Fruit fly (Drosophila melanogaster) whole organism, embryonic: ENCODE data around the gene Eip75B.

Experiments
- ATbp ChIP-seq: fragments of 200-800 bp; sonication (Bioruptor generic); optimal IDR thresholded peaks from 2 replicates; lab custom pipeline; 2017; ENCODE audit warnings: missing biosample characterization, mild to moderate bottlenecking, missing genetic modification characterization, missing genetic modification reagents
- Antp ChIP-seq: fragments of 200-800 bp; sonication (Bioruptor generic); optimal IDR thresholded peaks from 3 replicates; lab custom pipeline; 2016; ENCODE audit warnings: missing biosample characterization, missing genetic modification characterization
- Atf6 ChIP-seq: fragments of 200-800 bp; sonication (Bioruptor generic); IDR thresholded peaks from 2 replicates; pipeline ENCODE4 v1.3.6; 2022; ENCODE audit warnings: missing biosample characterization, missing genetic modification characterization
- CG10147 ChIP-seq: fragments of 200-800 bp; sonication (Bioruptor generic); optimal IDR thresholded peaks from 2 replicates; lab custom pipeline; 2019; ENCODE audit warnings: missing biosample characterization, mild to moderate bottlenecking, missing genetic modification characterization, moderate library complexity
- CG10267 ChIP-seq: fragments of 200-800 bp; sonication (Bioruptor generic); optimal IDR thresholded peaks from 2 replicates; lab custom pipeline; 2018; ENCODE audit warnings: missing biosample characterization, mild to moderate bottlenecking, missing genetic modification characterization, moderate library complexity
- CG10543 ChIP-seq: fragments of 200-800 bp; sonication (Bioruptor generic); optimal IDR thresholded peaks from 3 replicates; lab custom pipeline; 2017; ENCODE audit warnings: missing biosample characterization, mild to moderate bottlenecking, missing genetic modification characterization, moderate library complexity
- CG11093 ChIP-seq: fragments of 200-800 bp; sonication (Bioruptor generic); IDR thresholded peaks from 3 replicates; pipeline ENCODE4 v1.3.6; 2022; ENCODE audit warnings: missing biosample characterization, missing genetic modification characterization
- CG15073 ChIP-seq: fragments of 200-800 bp; sonication (Bioruptor generic); optimal IDR thresholded peaks from 2 replicates; lab custom pipeline; 2016; ENCODE audit warnings: missing biosample characterization, missing genetic modification characterization
- CG15696 ChIP-seq: fragments of 200-800 bp; sonication (Bioruptor generic); optimal IDR thresholded peaks from 2 replicates; lab custom pipeline; 2019; ENCODE audit warnings: missing biosample characterization, mild to moderate bottlenecking, missing genetic modification characterization, moderate library complexity
- CG1647 ChIP-seq: fragments of 200-800 bp; sonication (Bioruptor generic); optimal IDR thresholded peaks from 3 replicates; lab custom pipeline; 2016; ENCODE audit warnings: missing biosample characterization, missing genetic modification characterization
- CG17612 ChIP-seq: fragments of 200-800 bp; sonication (Bioruptor generic); IDR thresholded peaks from 2 replicates; pipeline ENCODE4 v1.3.6; 2022; ENCODE audit warnings: missing biosample characterization, missing genetic modification characterization
- CG2199 ChIP-seq: fragments of 200-800 bp; sonication (Bioruptor generic); IDR thresholded peaks from 3 replicates; pipeline ENCODE4 v1.3.6; 2022; ENCODE audit warnings: missing biosample characterization, missing genetic modification characterization
- CG32772 ChIP-seq: fragments of 200-800 bp; sonication (Bioruptor generic); IDR thresholded peaks from 2 replicates; pipeline ENCODE4 v1.3.6; 2022; ENCODE audit warnings: missing biosample characterization, missing genetic modification characterization
- CG34376 ChIP-seq: fragments of 200-800 bp; sonication (Bioruptor generic); optimal IDR thresholded peaks from 2 replicates; lab custom pipeline; 2018; ENCODE audit warnings: missing biosample characterization, mild to moderate bottlenecking, missing genetic modification characterization
- CG4404 ChIP-seq: fragments of 200-800 bp; sonication (Bioruptor generic); IDR thresholded peaks from 2 replicates; pipeline ENCODE4 v1.3.6; 2022; ENCODE audit warnings: missing biosample characterization, missing genetic modification characterization
- CG5953 ChIP-seq: fragments of 200-800 bp; sonication (Bioruptor generic); IDR thresholded peaks from 2 replicates; pipeline ENCODE4 v1.3.6; 2022; ENCODE audit warnings: missing biosample characterization, missing genetic modification characterization
- CG6175 ChIP-seq: fragments of 200-800 bp; sonication (Bioruptor generic); IDR thresholded peaks from 3 replicates; pipeline ENCODE4 v1.3.6; 2022; ENCODE audit warnings: missing biosample characterization, missing genetic modification characterization
- CG6254 ChIP-seq: fragments of 200-800 bp; sonication (Bioruptor generic); optimal IDR thresholded peaks from 3 replicates; lab custom pipeline; 2017; ENCODE audit warnings: mild to moderate bottlenecking, missing biosample characterization, missing genetic modification reagents, missing genetic modification characterization
- CG6683 ChIP-seq: fragments of 200-800 bp; sonication (Bioruptor generic); optimal IDR thresholded peaks from 2 replicates; lab custom pipeline; 2017; ENCODE audit warnings: missing biosample characterization, mild to moderate bottlenecking, missing genetic modification characterization, missing genetic modification reagents
- CG7556 ChIP-seq: fragments of 200-800 bp; sonication (Bioruptor generic); optimal IDR thresholded peaks from 2 replicates; lab custom pipeline; 2017; ENCODE audit warnings: missing biosample characterization, mild to moderate bottlenecking, missing genetic modification characterization
- CG8281 ChIP-seq: fragments of 200-800 bp; sonication (Bioruptor generic); optimal IDR thresholded peaks from 2 replicates; lab custom pipeline; 2018; ENCODE audit warnings: missing biosample characterization, mild to moderate bottlenecking, missing genetic modification characterization, moderate library complexity
- CG8924 ChIP-seq: fragments of 200-800 bp; optimal IDR thresholded peaks from 3 replicates; lab custom pipeline; 2019; ENCODE audit warnings: missing biosample characterization, mild to moderate bottlenecking, missing genetic modification characterization, moderate library complexity
- CG9797 ChIP-seq: fragments of 200-800 bp; sonication (Bioruptor generic); optimal IDR thresholded peaks from 3 replicates; lab custom pipeline; 2018; ENCODE audit warnings: missing biosample characterization, mild to moderate bottlenecking, missing genetic modification characterization
- CHES-1-like ChIP-seq: fragments of 200-800 bp; sonication (Bioruptor generic); optimal IDR thresholded peaks from 2 replicates; lab custom pipeline; 2016; ENCODE audit warnings: missing biosample characterization, missing genetic modification characterization
- Dp ChIP-seq: fragments of 200-800 bp; sonication (Bioruptor generic); optimal IDR thresholded peaks from 2 replicates; lab custom pipeline; 2018; ENCODE audit warnings: missing biosample characterization, mild to moderate bottlenecking, missing genetic modification characterization, moderate library complexity
- Hr39 ChIP-seq: fragments of >200 bp; optimal IDR thresholded peaks from 2 replicates; lab custom pipeline; 2017
- NC2β ChIP-seq: fragments of 200-800 bp; sonication (Bioruptor generic); optimal IDR thresholded peaks from 2 replicates; lab custom pipeline; 2016; ENCODE audit warnings: missing biosample characterization, missing genetic modification characterization
- Pdp1 ChIP-seq, 2 experiments: fragments of 200-800 bp; sonication (Bioruptor generic); optimal IDR thresholded peaks; 3 replicates each; lab custom pipeline; 2016; ENCODE audit warnings: missing biosample characterization in 2 of 2, missing genetic modification characterization in 2 of 2, mild to moderate bottlenecking in 1 of 2, moderate library complexity in 1 of 2
- Ptx1 ChIP-seq: fragments of 200-800 bp; sonication (Bioruptor generic); IDR thresholded peaks from 2 replicates; pipeline ENCODE4 v1.3.6; 2022; ENCODE audit warnings: missing biosample characterization, missing genetic modification characterization
- Sin3A ChIP-seq: fragments of >200 bp; optimal IDR thresholded peaks from 2 replicates; lab custom pipeline; 2018
- Sox100B ChIP-seq: fragments of 200-800 bp; sonication (Bioruptor generic); optimal IDR thresholded peaks from 3 replicates; lab custom pipeline; 2018; ENCODE audit warnings: missing biosample characterization, mild to moderate bottlenecking, missing genetic modification characterization
- YL-1 ChIP-seq: fragments of 200-800 bp; sonication (Bioruptor generic); optimal IDR thresholded peaks from 3 replicates; lab custom pipeline; 2017; ENCODE audit warnings: missing biosample characterization, mild to moderate bottlenecking, missing genetic modification characterization
- aop ChIP-seq: fragments of 200-800 bp; sonication (Bioruptor generic); IDR thresholded peaks from 2 replicates; pipeline ENCODE4 v1.3.6; 2022; ENCODE audit warnings: missing biosample characterization, missing genetic modification characterization
- cad ChIP-seq: fragments of >200 bp; optimal IDR thresholded peaks from 2 replicates; lab custom pipeline; 2017; ENCODE audit warnings: missing biosample characterization, missing genetic modification characterization
- cato ChIP-seq: fragments of 200-800 bp; sonication (Bioruptor generic); optimal IDR thresholded peaks from 2 replicates; lab custom pipeline; 2016; ENCODE audit warnings: missing biosample characterization, missing genetic modification characterization, borderline replicate concordance
- chif ChIP-seq, 2 experiments: fragments of 200-800 bp; sonication (Bioruptor generic); optimal IDR thresholded peaks; 3 replicates each; lab custom pipeline; 2016; ENCODE audit warnings: missing biosample characterization in 2 of 2, missing genetic modification characterization in 2 of 2
- croc ChIP-seq: fragments of 200-800 bp; sonication (Bioruptor generic); conservative IDR thresholded peaks from 3 replicates; pipeline ENCODE4 v1.3.6; 2022; ENCODE audit warnings: missing biosample characterization, missing genetic modification characterization
- cwo ChIP-seq: fragments of 200-800 bp; sonication (Bioruptor generic); optimal IDR thresholded peaks from 3 replicates; lab custom pipeline; 2017; ENCODE audit warnings: missing biosample characterization, missing genetic modification characterization, mild to moderate bottlenecking, moderate library complexity, missing genetic modification reagents
- dan ChIP-seq: fragments of 200-800 bp; sonication (Bioruptor generic); IDR thresholded peaks from 2 replicates; pipeline ENCODE4 v1.3.6; 2022; ENCODE audit warnings: missing biosample characterization, missing genetic modification characterization
- dimm ChIP-seq: fragments of 200-800 bp; sonication (Bioruptor generic); IDR thresholded peaks from 2 replicates; pipeline ENCODE4 v1.3.6; 2022; ENCODE audit warnings: missing biosample characterization, missing genetic modification characterization
- fd96Cb ChIP-seq: fragments of 200-800 bp; sonication (Bioruptor generic); optimal IDR thresholded peaks from 2 replicates; lab custom pipeline; 2018; ENCODE audit warnings: missing biosample characterization, mild to moderate bottlenecking, missing genetic modification characterization, moderate library complexity
- gce ChIP-seq: fragments of 200-800 bp; sonication (Bioruptor generic); IDR thresholded peaks from 3 replicates; pipeline ENCODE4 v1.3.6; 2022; ENCODE audit warnings: missing biosample characterization, missing genetic modification characterization
- gro ChIP-seq: fragments of 200-800 bp; sonication (Bioruptor generic); optimal IDR thresholded peaks from 2 replicates; lab custom pipeline; 2016; ENCODE audit warnings: missing biosample characterization, missing genetic modification characterization
- jing ChIP-seq: fragments of 200-800 bp; sonication (Bioruptor generic); optimal IDR thresholded peaks from 2 replicates; lab custom pipeline; 2018; ENCODE audit warnings: missing biosample characterization, mild to moderate bottlenecking, missing genetic modification characterization
- nerfin-2 ChIP-seq: fragments of 200-800 bp; sonication (Bioruptor generic); IDR thresholded peaks from 2 replicates; pipeline ENCODE4 v1.3.6; 2022; ENCODE audit warnings: missing biosample characterization, missing genetic modification characterization; ENCODE audit not compliant: partially characterized antibody
- schlank ChIP-seq: fragments of 200-800 bp; sonication (Bioruptor generic); optimal IDR thresholded peaks from 2 replicates; lab custom pipeline; 2018; ENCODE audit warnings: missing biosample characterization, mild to moderate bottlenecking, missing genetic modification characterization
- ssp ChIP-seq: fragments of 200-800 bp; sonication (Bioruptor generic); IDR thresholded peaks from 2 replicates; pipeline ENCODE4 v1.3.6; 2022; ENCODE audit warnings: missing biosample characterization, missing genetic modification characterization
- tin ChIP-seq: fragments of 200-800 bp; sonication (Bioruptor generic); optimal IDR thresholded peaks from 3 replicates; lab custom pipeline; 2016; ENCODE audit warnings: missing biosample characterization, missing genetic modification characterization
- unc-4 ChIP-seq: fragments of 200-800 bp; sonication (Bioruptor generic); IDR thresholded peaks from 2 replicates; pipeline ENCODE4 v1.3.6; 2022; ENCODE audit warnings: missing biosample characterization, missing genetic modification characterization; ENCODE audit not compliant: partially characterized antibody
- usp ChIP-seq: fragments of >200 bp; optimal IDR thresholded peaks from 2 replicates; lab custom pipeline; 2017; ENCODE audit warnings: missing biosample characterization, missing genetic modification characterization

The Eip75B gene

DNA sequence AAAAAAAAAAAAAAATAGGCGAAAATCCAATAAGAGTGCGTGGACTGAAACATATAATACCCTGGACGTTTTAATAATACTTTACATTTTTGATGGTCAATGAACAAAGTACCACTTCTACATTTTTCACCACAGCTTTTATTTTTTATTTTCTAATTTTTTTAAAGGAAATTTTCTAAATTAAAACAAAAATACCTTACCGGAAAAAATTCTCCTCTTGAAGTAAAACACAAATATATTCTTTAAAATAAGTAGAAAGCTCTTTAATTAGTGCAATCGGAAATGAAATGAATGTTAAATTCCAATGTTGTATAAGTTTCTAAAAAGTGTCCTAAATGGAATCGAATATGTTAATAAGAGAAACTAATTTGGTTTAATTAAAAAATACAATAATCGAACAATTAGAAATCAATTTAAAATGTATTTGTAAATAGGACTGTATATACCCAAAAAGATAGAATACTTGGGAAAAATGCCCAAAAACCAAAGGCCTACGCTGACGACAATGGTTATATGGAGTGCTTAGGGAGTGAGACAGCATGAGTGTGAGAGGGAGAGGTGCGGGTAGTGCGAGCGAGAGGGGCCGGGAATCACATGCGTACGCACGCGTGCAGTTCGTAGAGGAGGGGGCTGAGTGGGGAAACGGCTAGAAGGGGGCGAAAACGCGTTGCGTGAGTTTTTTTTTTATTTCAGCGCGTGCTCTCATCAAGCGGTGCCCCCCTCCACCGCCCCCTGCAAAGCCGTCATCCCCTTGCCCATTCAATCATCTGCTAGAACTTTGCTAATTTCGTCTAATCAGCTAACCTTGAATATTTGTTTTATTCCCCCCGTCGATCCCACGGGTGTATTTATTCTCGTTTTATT is 115.6 kb downstream of the Eip75B start (continued):
- TF ChIP-seq CG2199 = 0 out of 3 replicates have a peak, but pooled peaks have one; percentile 36
- no peak for TF ChIP-seq cato (GFP tag; lab: Kevin White, UChicago)
- TF ChIP-seq Dp = no peak
- peak; percentile 67; the same call in 1 of the 2 replicates for TF ChIP-seq Atf6 (GFP tag; lab: Robert Waterston, UW)
- TF ChIP-seq aop = no peak
- no peak for TF ChIP-seq CG6254 (GFP tag; lab: Kevin White, UChicago)
- peak; percentile 64; the same call in 1 of the 3 replicates for TF ChIP-seq CG6175 (GFP tag; lab: Robert Waterston, UW)
- no peak for TF ChIP-seq CG8281 (tag; lab: Kevin White, UChicago)
- peak; percentile 100 for TF ChIP-seq cwo (GFP tag; lab: Kevin White, UChicago)
- no peak for TF ChIP-seq CG5953
- peak; percentile 77 for TF ChIP-seq CG34376 (GFP tag; lab: Kevin White, UChicago)
- no peak for TF ChIP-seq CG15073
- TF ChIP-seq Sox100B (GFP tag; lab: Kevin White, UChicago) = no peak
- no peak for TF ChIP-seq jing (GFP tag; lab: Kevin White, UChicago)
- TF ChIP-seq CG15696 (tag; lab: Kevin White, UChicago) = no peak
- TF ChIP-seq CG1647 (GFP tag; lab: Kevin White, UChicago) = no peak
- no peak for TF ChIP-seq CG8924 (tag; lab: Kevin White, UChicago)
- TF ChIP-seq CG4404 = no peak
- no peak for TF ChIP-seq ssp (GFP tag; lab: Robert Waterston, UW)
- no peak for TF ChIP-seq unc-4 (GFP tag; lab: Robert Waterston, UW)
- TF ChIP-seq CHES-1-like = no peak
- peak; percentile 97 for TF ChIP-seq CG10543 (GFP tag; lab: Kevin White, UChicago)
- no peak for TF ChIP-seq schlank (tag; lab: Kevin White, UChicago)
- TF ChIP-seq ATbp (GFP tag; lab: Kevin White, UChicago) = no peak
- no peak for TF ChIP-seq CG10267 (tag; lab: Kevin White, UChicago)
- peak; percentile 65 for TF ChIP-seq gro
- TF ChIP-seq cad = no peak
- TF ChIP-seq CG6683 (GFP tag; lab: Kevin White, UChicago) = no peak
- TF ChIP-seq CG9797 (GFP tag; lab: Kevin White, UChicago) = no peak
- no peak for TF ChIP-seq Sin3A (lab: Kevin White, UChicago)
- no peak for TF ChIP-seq CG11093 (GFP tag; lab: Robert Waterston, UW)
- no peak for TF ChIP-seq YL-1
- TF ChIP-seq croc (GFP tag; lab: Robert Waterston, UW) = no peak
- no peak for TF ChIP-seq fd96Cb (tag; lab: Kevin White, UChicago)
- peak; percentile 64 for TF ChIP-seq Hr39 (lab: Kevin White, UChicago)
- TF ChIP-seq CG32772 (GFP tag; lab: Robert Waterston, UW) = peak; percentile 89
- no peak for TF ChIP-seq dan (GFP tag; lab: Robert Waterston, UW)
- TF ChIP-seq chif (GFP tag; optimal IDR thresholded peaks at IDR 0.05; lab: Kevin White, UChicago) = no peak
- TF ChIP-seq Ptx1 (GFP tag; lab: Robert Waterston, UW) = no peak; the same call in 1 of the 2 replicates
- peak; percentile 69 for TF ChIP-seq CG7556 (GFP tag; lab: Kevin White, UChicago)
- no peak for TF ChIP-seq NC2β (GFP tag; lab: Kevin White, UChicago)
- TF ChIP-seq nerfin-2 (GFP tag; lab: Robert Waterston, UW) = no peak
- peak; percentile 33 for TF ChIP-seq CG10147 (GFP tag; lab: Kevin White, UChicago)
- peak in 1 of 2 experiments; percentile 59 for TF ChIP-seq Pdp1 (GFP tag; optimal IDR thresholded peaks at IDR 0.05; lab: Kevin White, UChicago)
- peak; percentile 35; the same call in 1 of the 2 replicates for TF ChIP-seq CG17612
- TF ChIP-seq tin (GFP tag; lab: Kevin White, UChicago) = no peak
- TF ChIP-seq usp (GFP tag; lab: Kevin White, UChicago) = no peak
- TF ChIP-seq Antp (GFP tag; lab: Kevin White, UChicago) = no peak
- TF ChIP-seq dimm (GFP tag; lab: Robert Waterston, UW) = no peak
- peak; percentile 61; the same call in 1 of the 3 replicates for TF ChIP-seq gce (GFP tag; lab: Robert Waterston, UW)
